Worm (Caenorhabditis elegans) whole organism, early embryonic: ENCODE results near the gene chil-22.

ENCODE experiments used
- ama-1 ChIP-seq: fragments of 150-350 bp; optimal IDR thresholded peaks from 2 replicates; lab custom pipeline; 2014
- flt-1 ChIP-seq: fragments of 200-800 bp; sonication (Bioruptor generic); IDR thresholded peaks from 2 replicates; pipeline ENCODE4 v1.3.6; 2022; ENCODE audit warnings: missing genetic modification characterization, missing compliant biosample characterization
- hmbx-1 ChIP-seq: sonication (generic microtip); optimal IDR thresholded peaks from 2 replicates; lab custom pipeline; 2016; ENCODE audit warnings: mild to moderate bottlenecking, missing genetic modification characterization, missing compliant biosample characterization
- sea-1 ChIP-seq: fragments of 200-800 bp; sonication (Bioruptor generic); conservative IDR thresholded peaks from 2 replicates; pipeline ENCODE4 v1.3.6; 2022; ENCODE audit warnings: missing genetic modification characterization, missing compliant biosample characterization
- tbx-37 ChIP-seq: fragments of 200-800 bp; sonication (Bioruptor generic); conservative IDR thresholded peaks from 2 replicates; pipeline ENCODE4 v1.3.6; 2022; ENCODE audit warnings: missing genetic modification reagents, missing genetic modification characterization, missing compliant biosample characterization

DNA sequence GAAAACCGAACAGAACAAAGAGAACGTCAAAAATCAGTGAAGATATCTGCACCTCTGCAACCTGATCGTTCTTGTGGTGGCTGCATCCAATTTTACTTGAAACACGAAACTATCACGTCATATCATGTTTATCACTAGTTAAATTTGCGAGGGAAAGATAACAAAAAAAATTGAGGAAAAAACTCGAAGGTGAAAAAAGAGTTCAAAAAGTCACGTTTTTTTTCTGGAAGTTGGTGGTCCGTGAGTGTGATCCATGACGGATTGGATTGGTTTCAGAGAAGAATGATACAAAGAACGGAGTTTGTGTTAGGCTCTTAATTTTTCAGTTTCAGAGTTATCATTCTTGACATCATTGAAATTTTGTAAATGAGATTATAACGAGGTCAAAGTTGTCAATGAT is 16.5 kb upstream of the chil-22 start:
- TF ChIP-seq sea-1 (GFP tag; lab: Robert Waterston, UW) (no peak), tbx-37 (no peak), hmbx-1 (tag; lab: Kevin White, UChicago) (no peak), ama-1 (lab: Kevin White, UChicago) (no peak), flt-1 (GFP tag; lab: Robert Waterston, UW) (no peak)
